Worm (Caenorhabditis elegans): ENCODE data around the gene srh-186.
A peak's percentile ranks its signal among the peaks of the same experiment; 100 is the strongest.

The srh-186 gene

DNA sequence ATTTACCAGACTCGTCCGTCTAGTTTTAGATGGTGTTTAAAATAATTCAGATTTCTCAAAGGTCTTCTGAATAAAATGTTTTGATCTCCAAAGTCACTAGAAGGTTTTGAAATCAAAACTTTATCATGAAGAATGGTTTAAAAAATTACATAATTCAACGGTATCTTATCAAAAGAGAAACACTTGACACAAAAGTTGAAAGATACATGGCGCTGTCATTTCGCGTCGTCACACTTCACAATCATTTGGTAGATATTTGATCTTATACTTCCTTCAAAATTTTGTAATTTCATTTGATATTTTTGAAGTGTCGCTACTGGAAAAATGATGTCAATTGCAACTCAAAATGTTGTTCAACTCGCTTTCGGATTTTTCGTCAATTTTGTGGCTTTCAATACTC lies 1.5 kb downstream of the srh-186 start, which contains the start of gene F36G9.3:
F36G9.3 (plus strand) TSS at position 301 of the 400 bp plus-strand sequence.
- TF ChIP-seq mdl-1 (tag; optimal IDR thresholded peaks at IDR 0.05) (no peak), ama-1 (optimal IDR thresholded peaks at IDR 0.05) (no peak), ZK546.5 (tag; optimal IDR thresholded peaks at IDR 0.05) (no peak), crh-2 (tag; optimal IDR thresholded peaks at IDR 0.05) (no peak), alr-1 (tag; optimal IDR thresholded peaks at IDR 0.05) (no peak), elt-1 (tag; optimal IDR thresholded peaks at IDR 0.05) (no peak), ztf-11 (tag; optimal IDR thresholded peaks at IDR 0.05) (no peak), lin-39 (tag; optimal IDR thresholded peaks at IDR 0.05) (no peak), nhr-12 (tag; optimal IDR thresholded peaks at IDR 0.05) (no peak), nhr-77 (tag; optimal IDR thresholded peaks at IDR 0.05) (no peak)

DNA sequence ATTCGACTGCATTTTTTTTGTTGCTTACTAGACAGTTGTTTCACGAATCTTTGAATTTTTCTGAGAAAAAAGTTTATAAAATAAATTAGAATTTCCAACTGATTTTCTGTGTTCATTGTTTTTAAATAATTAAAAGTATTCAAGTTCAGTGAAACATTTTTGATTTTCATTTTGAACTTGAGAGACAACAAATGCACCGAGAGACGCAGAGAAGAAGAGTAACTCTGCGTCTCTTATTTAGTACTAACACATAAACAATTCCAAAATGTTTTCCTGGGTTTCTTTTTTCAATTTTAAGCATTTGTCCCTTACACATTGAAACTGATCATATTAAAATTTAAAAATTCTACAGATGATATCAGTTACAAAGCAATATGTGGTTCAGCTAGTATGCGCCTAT lies 3.9 kb downstream of the srh-186 start:
- TF ChIP-seq C34F6.9 (tag; optimal IDR thresholded peaks at IDR 0.05) (peak; percentile 18), sma-9 (GFP tag; optimal IDR thresholded peaks at IDR 0.05) (peak; percentile 43), sma-9 (tag; optimal IDR thresholded peaks at IDR 0.05) (no peak), mbf-1 (tag; optimal IDR thresholded peaks at IDR 0.05) (no peak), sem-4 (tag; optimal IDR thresholded peaks at IDR 0.05) (no peak), ztf-11 (tag; optimal IDR thresholded peaks at IDR 0.05) (no peak), nhr-10 (tag; optimal IDR thresholded peaks at IDR 0.05) (no peak), ztf-4 (tag; optimal IDR thresholded peaks at IDR 0.05) (no peak)

DNA sequence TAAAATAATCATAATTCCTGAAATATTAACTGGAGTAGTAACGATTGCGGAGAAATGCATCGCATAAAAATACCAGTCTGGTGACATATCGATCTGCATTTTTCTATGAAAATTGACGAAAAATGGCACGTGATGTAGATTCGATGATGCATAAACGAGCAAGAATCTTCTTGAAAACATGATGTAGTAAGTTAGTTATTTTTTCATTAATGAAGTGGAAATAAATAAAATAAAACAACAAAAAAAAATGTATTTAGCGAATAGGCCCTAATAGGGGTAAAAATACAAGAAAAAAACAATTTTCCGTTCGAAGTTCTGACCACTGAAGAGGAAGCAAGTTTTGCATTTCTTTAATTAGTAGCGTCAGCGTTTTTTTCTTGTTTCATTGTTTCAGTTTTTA lies 9.5 kb downstream of the srh-186 start, which contains the start of gene sri-2:
sri-2 (minus strand) TSS at position 101 of the 400 bp plus-strand sequence.
- TF ChIP-seq gmeb-1 (tag; optimal IDR thresholded peaks at IDR 0.05) (no peak), unc-39 (tag; optimal IDR thresholded peaks at IDR 0.05) (no peak), C34F6.9 (tag; optimal IDR thresholded peaks at IDR 0.05) (no peak), ama-1 (optimal IDR thresholded peaks at IDR 0.05) (no peak), nhr-6 (tag; optimal IDR thresholded peaks at IDR 0.05) (no peak), nhr-12 (tag; optimal IDR thresholded peaks at IDR 0.05) (no peak), nhr-237 (tag; optimal IDR thresholded peaks at IDR 0.05) (no peak), ztf-1 (GFP tag; conservative IDR thresholded peaks at IDR 0.05) (no peak), ceh-16 (tag; optimal IDR thresholded peaks at IDR 0.05) (no peak), ceh-82 (tag; optimal IDR thresholded peaks at IDR 0.05) (no peak), nhr-10 (tag; optimal IDR thresholded peaks at IDR 0.05) (no peak), unc-55 (GFP tag; optimal IDR thresholded peaks at IDR 0.05) (no peak), ZK546.5 (tag; optimal IDR thresholded peaks at IDR 0.05) (no peak), aly-2 (tag; optimal IDR thresholded peaks at IDR 0.05) (no peak), mbf-1 (tag; optimal IDR thresholded peaks at IDR 0.05) (no peak), lin-11 (tag; optimal IDR thresholded peaks at IDR 0.05) (no peak)

DNA sequence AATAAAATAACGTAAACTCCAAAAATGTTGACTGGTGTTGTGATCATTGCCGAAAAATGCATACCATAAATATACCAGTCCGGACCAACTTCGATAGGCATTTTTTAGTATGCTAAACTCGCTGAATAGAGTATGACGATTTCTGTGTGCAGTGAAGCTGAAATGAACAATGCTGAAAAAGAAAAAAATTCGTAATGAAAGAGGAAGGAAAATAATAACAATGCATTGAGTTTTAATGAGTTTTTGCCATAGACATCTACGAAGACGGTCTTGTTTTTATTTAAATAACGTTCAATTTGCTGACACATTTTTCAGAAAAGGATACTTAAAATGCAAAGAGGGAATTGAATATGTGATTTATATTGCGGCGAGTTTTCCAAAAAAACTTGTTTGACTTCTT lies 11.9 kb downstream of the srh-186 start, which contains the start of gene sri-1:
sri-1 (minus strand) TSS at position 101 of the 400 bp plus-strand sequence.
- TF ChIP-seq ceh-82 (tag; optimal IDR thresholded peaks at IDR 0.05), result no peak
- TF ChIP-seq mab-5 (tag; optimal IDR thresholded peaks at IDR 0.05), result no peak
- TF ChIP-seq nhr-237 (tag; optimal IDR thresholded peaks at IDR 0.05), result no peak
- no peak for TF ChIP-seq ceh-16 (tag; optimal IDR thresholded peaks at IDR 0.05)
- TF ChIP-seq nhr-21 (tag; optimal IDR thresholded peaks at IDR 0.05), result no peak
- no peak for TF ChIP-seq dmd-4 (tag; optimal IDR thresholded peaks at IDR 0.05)
- TF ChIP-seq crh-2 (tag; optimal IDR thresholded peaks at IDR 0.05), result no peak
- no peak for TF ChIP-seq nhr-10 (tag; optimal IDR thresholded peaks at IDR 0.05)
- no peak for TF ChIP-seq peb-1 (tag; optimal IDR thresholded peaks at IDR 0.05)
- no peak for TF ChIP-seq elt-3 (tag; optimal IDR thresholded peaks at IDR 0.05)
- no peak for TF ChIP-seq nhr-129 (tag; optimal IDR thresholded peaks at IDR 0.05)
- no peak for TF ChIP-seq nhr-77 (tag; optimal IDR thresholded peaks at IDR 0.05)
- no peak for TF ChIP-seq zag-1 (tag; optimal IDR thresholded peaks at IDR 0.05)
- TF ChIP-seq F13H6.1 (tag; optimal IDR thresholded peaks at IDR 0.05), result no peak
- TF ChIP-seq C34F6.9 (tag; optimal IDR thresholded peaks at IDR 0.05), result no peak
- TF ChIP-seq Y55F3AM.14 (GFP tag; optimal IDR thresholded peaks at IDR 0.05), result no peak
- no peak for TF ChIP-seq unc-62 (GFP tag; optimal IDR thresholded peaks at IDR 0.05)
- TF ChIP-seq nhr-6 (tag; optimal IDR thresholded peaks at IDR 0.05), result no peak

DNA sequence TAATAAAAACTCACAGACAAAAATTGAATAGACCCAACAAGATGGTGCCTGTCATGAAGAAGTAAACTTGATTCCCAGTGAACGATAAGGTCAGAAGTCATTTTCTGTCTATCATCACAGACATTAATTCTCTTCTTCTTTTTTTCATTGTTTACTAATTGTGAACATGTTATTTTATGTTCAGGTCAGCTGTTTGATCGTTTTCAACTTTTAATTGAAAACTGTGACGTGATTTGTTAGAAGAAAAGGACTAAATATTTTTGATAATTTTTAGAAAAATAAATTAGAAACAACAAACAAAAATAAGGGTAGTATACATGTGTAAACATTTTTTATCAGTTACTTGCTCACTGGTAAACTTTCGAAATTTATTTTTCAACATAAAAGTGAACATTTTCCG lies 14.1 kb downstream of the srh-186 start, which contains the start of gene F36G9.7:
F36G9.7 (minus strand) TSS at position 101 of the 400 bp plus-strand sequence.
- TF ChIP-seq elt-3 (tag; optimal IDR thresholded peaks at IDR 0.05) (no peak), nhr-10 (tag; optimal IDR thresholded peaks at IDR 0.05) (no peak), nhr-21 (tag; optimal IDR thresholded peaks at IDR 0.05) (no peak), crh-2 (tag; optimal IDR thresholded peaks at IDR 0.05) (no peak), nhr-77 (tag; optimal IDR thresholded peaks at IDR 0.05) (no peak), unc-39 (tag; optimal IDR thresholded peaks at IDR 0.05) (no peak), ceh-82 (tag; optimal IDR thresholded peaks at IDR 0.05) (no peak), lin-13 (GFP tag; optimal IDR thresholded peaks at IDR 0.05) (no peak), ama-1 (optimal IDR thresholded peaks at IDR 0.05) (no peak), unc-55 (GFP tag; optimal IDR thresholded peaks at IDR 0.05) (no peak), blmp-1 (tag; optimal IDR thresholded peaks at IDR 0.05; ENCODE audit: insufficient read depth) (no peak), gmeb-1 (tag; optimal IDR thresholded peaks at IDR 0.05) (no peak), Y55F3AM.14 (GFP tag; optimal IDR thresholded peaks at IDR 0.05) (no peak), egl-27 (tag; optimal IDR thresholded peaks at IDR 0.05) (no peak), alr-1 (tag; optimal IDR thresholded peaks at IDR 0.05) (no peak)

Data from whole organism, L2 larva.